Worm (Caenorhabditis elegans) whole organism, L4/young adult: ENCODE results near the gene acs-10.

Experiments used
- W03F9.2 ChIP-seq: fragments of 150-350 bp; optimal IDR thresholded peaks from 2 replicates; lab custom pipeline; 2014; ENCODE audit warnings: missing biosample characterization, missing genetic modification characterization
- dao-5 ChIP-seq: sonication (generic microtip); optimal IDR thresholded peaks from 2 replicates; lab custom pipeline; 2016; ENCODE audit warnings: missing genotype, missing genetic modification characterization, moderate library complexity, missing compliant biosample characterization

ce11 chrV:14098519-14098918 lies 47.8 kb upstream of the acs-10 start, which contains the start of the genes D1086.2 and D1086.1:
- TF ChIP-seq W03F9.2 (tag; lab: Kevin White, UChicago), result no peak
- TF ChIP-seq dao-5 (tag; lab: Kevin White, UChicago), result no peak
